Fruit fly (Drosophila melanogaster) whole organism, wandering third instar larva: Measurements from ENCODE around the gene Spn100A.

ENCODE experiments used
- CG32264 ChIP-seq: fragments of 200-800 bp; sonication (Bioruptor generic); optimal IDR thresholded peaks from 2 replicates; lab custom pipeline; 2016; ENCODE audit warnings: missing biosample characterization, missing genetic modification characterization
- CG9705 ChIP-seq: fragments of 200-800 bp; sonication (Bioruptor generic); optimal IDR thresholded peaks from 2 replicates; lab custom pipeline; 2018; ENCODE audit warnings: missing biosample characterization, mild to moderate bottlenecking, missing genetic modification characterization
- CrebA ChIP-seq: fragments of 200-800 bp; sonication (Bioruptor generic); optimal IDR thresholded peaks from 2 replicates; lab custom pipeline; 2016; ENCODE audit warnings: missing biosample characterization, mild to moderate bottlenecking, missing genetic modification characterization, borderline replicate concordance
- Dfd ChIP-seq: fragments of >200 bp; optimal IDR thresholded peaks from 2 replicates; lab custom pipeline; 2017; ENCODE audit warnings: missing biosample characterization, missing genetic modification characterization
- Dif ChIP-seq: fragments of 200-275, 200-300 bp; sonication (Bioruptor generic); optimal IDR thresholded peaks from 2 replicates; lab custom pipeline; 2018; ENCODE audit warnings: missing biosample characterization, missing genetic modification characterization; ENCODE audit not compliant: partially characterized antibody
- GATAd ChIP-seq: sonication (Bioruptor generic); optimal IDR thresholded peaks from 2 replicates; lab custom pipeline; 2016; ENCODE audit warnings: missing biosample characterization, missing genetic modification characterization
- HLH106 ChIP-seq: fragments of 200-800 bp; optimal IDR thresholded peaks from 3 replicates; lab custom pipeline; 2019; ENCODE audit warnings: missing biosample characterization, mild to moderate bottlenecking, missing genetic modification characterization, moderate library complexity
- Hnf4 ChIP-seq: fragments of 200-800 bp; sonication (Bioruptor generic); optimal IDR thresholded peaks from 2 replicates; lab custom pipeline; 2016; ENCODE audit warnings: missing biosample characterization, mild to moderate bottlenecking, missing genetic modification characterization
- Hr78 ChIP-seq: fragments of >200 bp; optimal IDR thresholded peaks from 2 replicates; lab custom pipeline; 2017; ENCODE audit warnings: missing biosample characterization, missing genetic modification characterization
- Hr83 ChIP-seq: fragments of 200-300 bp; sonication (Bioruptor generic); optimal IDR thresholded peaks from 2 replicates; lab custom pipeline; 2016; ENCODE audit warnings: missing biosample characterization, mild to moderate bottlenecking, missing genetic modification characterization, moderate library complexity; ENCODE audit not compliant: poor library complexity, severe bottlenecking
- Jra ChIP-seq: sonication (Bioruptor generic); optimal IDR thresholded peaks from 2 replicates; lab custom pipeline; 2016; ENCODE audit warnings: missing biosample characterization, missing genetic modification characterization
- Mio ChIP-seq: sonication (Bioruptor generic); optimal IDR thresholded peaks from 2 replicates; lab custom pipeline; 2016; ENCODE audit warnings: missing biosample characterization, missing genetic modification characterization
- Myc ChIP-seq: fragments of >200 bp; optimal IDR thresholded peaks from 2 replicates; lab custom pipeline; 2017
- N ChIP-seq: fragments of >200 bp; optimal IDR thresholded peaks from 2 replicates; lab custom pipeline; 2018; ENCODE audit warnings: missing biosample characterization, missing external identifiers, missing genetic modification characterization
- OdsH ChIP-seq: fragments of 200-800 bp; sonication (Bioruptor generic); optimal IDR thresholded peaks from 2 replicates; lab custom pipeline; 2016; ENCODE audit warnings: missing biosample characterization, mild to moderate bottlenecking, missing genetic modification characterization
- Rel ChIP-seq, 2 experiments: fragments of 200-800 bp; sonication (Bioruptor generic) in 1 of 2; optimal IDR thresholded peaks; 2 replicates in 1 of 2; 3 replicates in 1 of 2; lab custom pipeline; 2016 to 2019; ENCODE audit warnings: mild to moderate bottlenecking in 2 of 2, missing biosample characterization in 2 of 2, missing genetic modification characterization in 2 of 2, moderate library complexity in 1 of 2
- Vsx2 ChIP-seq: fragments of 200-300, 225-300 bp; sonication (Bioruptor generic); optimal IDR thresholded peaks from 2 replicates; lab custom pipeline; 2018; ENCODE audit warnings: missing biosample characterization, missing genetic modification characterization; ENCODE audit not compliant: partially characterized antibody
- br ChIP-seq: fragments of 200-800 bp; sonication (Bioruptor generic); optimal IDR thresholded peaks from 2 replicates; lab custom pipeline; 2016; ENCODE audit warnings: missing biosample characterization, missing genetic modification characterization
- brk ChIP-seq: fragments of 200-800 bp; sonication (Bioruptor generic); optimal IDR thresholded peaks from 2 replicates; lab custom pipeline; 2016; ENCODE audit warnings: missing biosample characterization, mild to moderate bottlenecking, missing genetic modification characterization
- dl ChIP-seq, 2 experiments: fragments of 175-275, 200-275 bp in 1 of 2; fragments of 200-275 bp in 1 of 2; sonication (Bioruptor generic); optimal IDR thresholded peaks; lab custom pipeline; 2018; ENCODE audit warnings: mild to moderate bottlenecking in 2 of 2, missing biosample characterization in 2 of 2, missing genetic modification characterization in 2 of 2, moderate library complexity in 2 of 2; ENCODE audit not compliant: partially characterized antibody in 2 of 2, insufficient read depth in 1 of 2
- dmrt93B ChIP-seq: fragments of 200-800 bp; sonication (Bioruptor generic); optimal IDR thresholded peaks from 2 replicates; lab custom pipeline; 2018; ENCODE audit warnings: missing biosample characterization, mild to moderate bottlenecking, missing genetic modification characterization
- dsf ChIP-seq: sonication (Bioruptor generic); optimal IDR thresholded peaks from 2 replicates; lab custom pipeline; 2016; ENCODE audit warnings: missing biosample characterization, missing genetic modification characterization, borderline replicate concordance
- foxo ChIP-seq, 2 experiments: fragments of 200-800 bp; sonication (Bioruptor generic); optimal IDR thresholded peaks; 2 replicates in 1 of 2; 3 replicates in 1 of 2; lab custom pipeline; 2016 to 2017; ENCODE audit warnings: missing biosample characterization in 2 of 2, missing genetic modification characterization in 2 of 2
- h ChIP-seq: fragments of 200-800 bp; sonication (Bioruptor generic); optimal IDR thresholded peaks from 3 replicates; lab custom pipeline; 2016; ENCODE audit warnings: missing biosample characterization, mild to moderate bottlenecking, missing genetic modification characterization
- jim ChIP-seq: fragments of 175-275, 200-325 bp; sonication (Bioruptor generic); optimal IDR thresholded peaks from 2 replicates; lab custom pipeline; 2016; ENCODE audit warnings: missing biosample characterization, mild to moderate bottlenecking, missing genetic modification characterization
- pan ChIP-seq: fragments of >200 bp; optimal IDR thresholded peaks from 2 replicates; lab custom pipeline; 2017
- psq ChIP-seq: fragments of 200-800 bp; sonication (Bioruptor generic); optimal IDR thresholded peaks from 3 replicates; lab custom pipeline; 2017; ENCODE audit warnings: missing biosample characterization, mild to moderate bottlenecking, missing genetic modification characterization, moderate library complexity
- rgr ChIP-seq: fragments of 200-800 bp; sonication (Bioruptor generic); optimal IDR thresholded peaks from 3 replicates; lab custom pipeline; 2016; ENCODE audit warnings: missing biosample characterization, mild to moderate bottlenecking, missing genetic modification characterization
- sv ChIP-seq: fragments of 200-800 bp; sonication (Bioruptor generic); optimal IDR thresholded peaks from 3 replicates; lab custom pipeline; 2016; ENCODE audit warnings: missing biosample characterization, missing genetic modification characterization
- tai ChIP-seq: sonication (Bioruptor generic); optimal IDR thresholded peaks from 2 replicates; lab custom pipeline; 2016; ENCODE audit warnings: missing biosample characterization, missing genetic modification characterization
- usp ChIP-seq: fragments of >200 bp; optimal IDR thresholded peaks from 2 replicates; lab custom pipeline; 2017; ENCODE audit warnings: missing biosample characterization, missing genetic modification characterization
- woc ChIP-seq: sonication (Bioruptor generic); optimal IDR thresholded peaks from 2 replicates; lab custom pipeline; 2016; ENCODE audit warnings: missing biosample characterization, mild to moderate bottlenecking, missing genetic modification characterization

The Spn100A gene

DNA sequence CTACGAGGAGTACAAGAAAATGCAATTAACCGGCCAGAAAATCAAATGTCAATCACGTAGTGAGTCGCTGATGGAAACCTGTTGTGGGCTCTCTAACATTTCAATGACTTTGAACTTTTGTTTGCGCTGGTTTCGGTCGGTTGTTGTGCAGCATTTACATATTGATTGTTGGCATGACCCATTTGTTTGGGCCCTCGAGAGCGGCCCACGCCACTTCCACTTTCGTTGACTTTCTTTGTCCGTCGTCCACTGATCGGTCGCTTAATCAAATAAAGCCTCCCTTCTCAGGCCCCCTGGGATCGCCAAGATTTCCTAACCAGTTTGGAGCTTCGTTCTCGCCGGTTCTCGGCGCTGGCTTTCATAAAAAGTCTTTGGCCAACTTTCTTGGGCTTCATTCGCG is at the start of gene Spn100A:
Gene Spn100A, plus strand, starts transcription at position 392 of the 400 bp plus-strand sequence.
- TF ChIP-seq Mio (GFP tag; lab: Kevin White, UChicago) (no peak), Vsx2 (no peak), br (GFP tag; lab: Kevin White, UChicago) (no peak), CrebA (no peak), h (no peak), psq (GFP tag; lab: Kevin White, UChicago) (no peak), Hnf4 (GFP tag; lab: Kevin White, UChicago) (no peak), jim (GFP tag; lab: Kevin White, UChicago) (no peak), Jra (GFP tag; lab: Kevin White, UChicago) (no peak), Hr83 (GFP tag; lab: Kevin White, UChicago) (no peak)

DNA sequence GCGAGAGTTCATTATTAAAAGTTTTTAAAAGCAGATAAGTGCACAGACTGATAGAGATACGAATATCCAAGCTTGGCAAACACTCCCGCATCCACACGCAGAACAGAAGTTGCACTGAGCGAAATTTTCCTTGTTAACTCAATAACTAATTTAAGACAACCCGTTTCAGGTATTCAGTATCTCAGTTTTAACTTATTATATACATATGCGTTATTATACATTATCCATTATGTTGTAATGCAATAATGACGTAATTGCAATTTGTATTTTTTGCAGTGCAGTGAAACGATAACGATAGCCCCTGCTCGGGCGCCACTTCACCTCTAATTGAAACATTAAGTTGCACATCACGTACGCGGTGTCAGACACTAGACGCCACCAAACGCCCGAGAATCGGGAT is 47.2 kb upstream of the Spn100A start:
- TF ChIP-seq CG32264 (GFP tag; lab: Kevin White, UChicago) (no peak), foxo (GFP tag; optimal IDR thresholded peaks at IDR 0.05; lab: Kevin White, UChicago) (peak in 1 of 2 experiments; percentile 8)

DNA sequence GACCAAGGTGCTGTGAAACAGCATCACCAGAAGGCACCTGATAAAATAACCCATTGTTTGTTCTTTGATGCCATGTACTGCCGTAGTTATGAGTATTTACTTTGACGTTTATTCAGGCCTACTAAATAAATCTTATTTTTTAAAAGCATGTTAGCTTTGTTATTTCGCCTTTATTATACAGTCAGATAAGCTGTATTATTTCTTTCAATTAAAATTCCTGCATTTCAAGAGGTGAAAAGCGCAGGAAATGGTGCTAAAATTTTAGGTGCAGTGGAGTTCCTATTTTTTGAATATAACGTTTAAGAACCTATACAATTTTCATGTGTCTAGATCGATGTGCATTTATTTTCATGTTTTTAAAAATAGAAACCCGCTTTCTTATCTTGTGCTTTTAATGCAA is 44.7 kb upstream of the Spn100A start, which contains the start of gene CG31013:
Gene CG31013, minus strand, starts transcription at position 101 of the 400 bp plus-strand sequence.
- TF ChIP-seq brk (GFP tag; lab: Kevin White, UChicago): no peak
- no peak for TF ChIP-seq Hr78
- TF ChIP-seq CG9705 (GFP tag; lab: Kevin White, UChicago): no peak
- no peak for TF ChIP-seq pan
- no peak for TF ChIP-seq dmrt93B (GFP tag; lab: Kevin White, UChicago)
- no peak for TF ChIP-seq Vsx2
- no peak for TF ChIP-seq N (GFP tag; lab: Kevin White, UChicago)
- no peak for TF ChIP-seq Dfd (GFP tag; lab: Kevin White, UChicago)
- no peak for TF ChIP-seq GATAd
- no peak for TF ChIP-seq Dif (GFP tag; lab: Kevin White, UChicago)
- TF ChIP-seq usp (GFP tag; lab: Kevin White, UChicago): no peak
- no peak for TF ChIP-seq tai
- no peak for TF ChIP-seq Mio (GFP tag; lab: Kevin White, UChicago)
- TF ChIP-seq HLH106 (tag; lab: Kevin White, UChicago): no peak
- TF ChIP-seq dsf: no peak
- TF ChIP-seq Hnf4 (GFP tag; lab: Kevin White, UChicago): no peak
- no peak for TF ChIP-seq OdsH (GFP tag; lab: Kevin White, UChicago)
- no peak for TF ChIP-seq CG32264 (GFP tag; lab: Kevin White, UChicago)
- TF ChIP-seq Jra (GFP tag; lab: Kevin White, UChicago): no peak
- TF ChIP-seq woc (GFP tag; lab: Kevin White, UChicago): no peak

DNA sequence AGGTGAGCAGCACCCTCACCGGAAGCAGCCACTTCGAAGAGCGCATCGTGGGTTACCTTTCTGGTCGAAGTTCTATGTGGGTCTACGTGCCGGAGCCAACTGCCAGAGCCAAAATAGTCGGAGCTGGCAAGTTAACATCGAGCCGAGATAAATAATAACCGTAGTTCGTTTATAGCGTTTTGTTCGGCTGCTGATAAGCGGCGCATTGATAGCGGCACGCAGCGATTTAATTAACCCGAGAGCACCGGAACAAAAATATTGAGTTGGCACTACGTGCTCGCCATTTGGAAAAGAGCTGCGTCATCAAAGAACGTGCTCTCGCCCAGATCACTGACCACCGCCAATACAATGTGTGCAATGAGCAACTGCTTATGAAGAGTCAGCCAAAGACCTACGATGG is 42.0 kb upstream of the Spn100A start, which contains the start of gene PH4alphaPV:
Gene PH4alphaPV, minus strand, starts transcription at position 101 of the 400 bp plus-strand sequence.
- TF ChIP-seq psq (GFP tag; lab: Kevin White, UChicago) (no peak), Myc (lab: Kevin White, UChicago) (no peak), sv (GFP tag; lab: Kevin White, UChicago) (no peak), CG32264 (GFP tag; lab: Kevin White, UChicago) (no peak), dl (GFP tag; optimal IDR thresholded peaks at IDR 0.05; lab: Kevin White, UChicago; ENCODE audit: insufficient read depth in 1 of 2, partially characterized antibody in 2 of 2) (no peak), br (GFP tag; lab: Kevin White, UChicago) (no peak), pan (no peak), brk (GFP tag; lab: Kevin White, UChicago) (no peak), Vsx2 (no peak), HLH106 (tag; lab: Kevin White, UChicago) (no peak), rgr (GFP tag; lab: Kevin White, UChicago) (no peak), usp (GFP tag; lab: Kevin White, UChicago) (no peak), tai (no peak), dmrt93B (GFP tag; lab: Kevin White, UChicago) (no peak), Hr78 (no peak), Mio (GFP tag; lab: Kevin White, UChicago) (no peak), dsf (no peak), Rel (GFP tag; optimal IDR thresholded peaks at IDR 0.05; lab: Kevin White, UChicago) (no peak), Rel (tag; optimal IDR thresholded peaks at IDR 0.05; lab: Kevin White, UChicago) (no peak), OdsH (GFP tag; lab: Kevin White, UChicago) (no peak), woc (GFP tag; lab: Kevin White, UChicago) (no peak)
